Worm (Caenorhabditis elegans): Measurements from ENCODE around the gene T14G12.6.

- TF ChIP-seq ctbp-1 (GFP tag; IDR thresholded peaks at IDR 0.05) (no peak), lin-38 (GFP tag; IDR thresholded peaks at IDR 0.05) (no peak), snpc-4 (tag; optimal IDR thresholded peaks at IDR 0.05) (no peak), lsy-2 (tag; optimal IDR thresholded peaks at IDR 0.05) (no peak), nhr-237 (tag; optimal IDR thresholded peaks at IDR 0.05) (no peak), dmd-8 (GFP tag; IDR thresholded peaks at IDR 0.05) (no peak), aly-2 (tag; optimal IDR thresholded peaks at IDR 0.05) (no peak), Y48G9A.11 (GFP tag; IDR thresholded peaks at IDR 0.05) (no peak)
Observed at ce11 chrX:3764295-3764694, 5.0 kb upstream of the T14G12.6 start, which contains the start of gene F47B7.3.

All from whole organism, L4 larva.